Worm (Caenorhabditis elegans): ENCODE measurements around the gene R04B5.5.

DNA sequence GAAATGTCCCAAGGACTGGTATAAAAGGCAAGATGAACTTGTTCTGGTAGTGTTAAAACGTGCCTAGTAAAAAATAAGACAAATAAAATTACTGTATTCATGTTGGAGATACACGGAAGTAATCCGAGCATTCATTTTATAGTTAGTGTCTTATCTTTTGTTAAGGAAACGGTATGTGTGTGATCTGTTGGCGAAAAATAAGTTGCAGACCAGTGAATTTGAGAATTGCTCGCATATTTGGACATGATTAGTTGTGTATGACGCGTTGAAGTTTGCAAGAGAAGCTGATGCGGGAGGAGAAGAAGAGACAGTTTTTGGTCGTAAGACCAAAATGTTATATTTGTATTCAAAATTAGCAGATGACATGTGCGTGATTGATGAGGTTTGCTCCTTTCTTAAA is 14.6 kb downstream of the R04B5.5 start, which contains the start of gene C08B6.14:
- no peak for TF ChIP-seq ceh-45 (GFP tag; IDR thresholded peaks at IDR 0.05)
- no peak for TF ChIP-seq madf-2 (tag; optimal IDR thresholded peaks at IDR 0.05)
- no peak for TF ChIP-seq mec-3 (tag; optimal IDR thresholded peaks at IDR 0.05; ENCODE audit: borderline replicate concordance)
- TF ChIP-seq pqm-1 (tag; optimal IDR thresholded peaks at IDR 0.05): no peak
- no peak for TF ChIP-seq pat-9 (tag; optimal IDR thresholded peaks at IDR 0.05)
- no peak for TF ChIP-seq sox-4 (tag; optimal IDR thresholded peaks at IDR 0.05)
- TF ChIP-seq ama-1 (optimal IDR thresholded peaks at IDR 0.05): no peak
- TF ChIP-seq elt-2 (tag; optimal IDR thresholded peaks at IDR 0.05): no peak
- no peak for TF ChIP-seq lim-6 (tag; optimal IDR thresholded peaks at IDR 0.05)
